Worm (Caenorhabditis elegans) whole organism, late embryonic: ENCODE measurements around the gene shw-1.

Source experiments
- C08G9.2 ChIP-seq: sonication (generic microtip); optimal IDR thresholded peaks from 2 replicates; lab custom pipeline; 2016; ENCODE audit warnings: mild to moderate bottlenecking, missing genetic modification characterization, moderate library complexity, missing compliant biosample characterization
- Y22D7AL.16 ChIP-seq: sonication (generic microtip); optimal IDR thresholded peaks from 2 replicates; lab custom pipeline; 2016; ENCODE audit warnings: missing genetic modification characterization, missing compliant biosample characterization
- ceh-18 ChIP-seq: sonication (generic microtip); optimal IDR thresholded peaks from 2 replicates; lab custom pipeline; 2016; ENCODE audit warnings: missing genetic modification characterization, missing compliant biosample characterization
- ceh-2 ChIP-seq: sonication (generic microtip); optimal IDR thresholded peaks from 2 replicates; lab custom pipeline; 2016; ENCODE audit warnings: missing genotype, missing genetic modification characterization, missing compliant biosample characterization
- ceh-22 ChIP-seq: sonication (generic microtip); optimal IDR thresholded peaks from 2 replicates; lab custom pipeline; 2017; ENCODE audit warnings: missing biosample characterization, missing genetic modification characterization
- ceh-45 ChIP-seq: fragments of 200-800 bp; sonication (Bioruptor generic); IDR thresholded peaks from 2 replicates; pipeline ENCODE4 v1.3.6; 2022; ENCODE audit warnings: missing genetic modification reagents, missing genetic modification characterization, missing compliant biosample characterization
- ceh-6 ChIP-seq: fragments of 200-800 bp; sonication (Bioruptor generic); optimal IDR thresholded peaks from 2 replicates; lab custom pipeline; 2018; ENCODE audit warnings: mild to moderate bottlenecking, missing genetic modification characterization, missing compliant biosample characterization
- ceh-9 ChIP-seq: sonication (generic microtip); optimal IDR thresholded peaks from 2 replicates; lab custom pipeline; 2016; ENCODE audit warnings: mild to moderate bottlenecking, missing genetic modification characterization, inconsistent platforms, missing compliant biosample characterization
- che-1 ChIP-seq: sonication (generic microtip); optimal IDR thresholded peaks from 2 replicates; lab custom pipeline; 2016; ENCODE audit warnings: mild to moderate bottlenecking, missing genetic modification characterization, missing compliant biosample characterization
- dmd-4 ChIP-seq: sonication (generic microtip); optimal IDR thresholded peaks from 2 replicates; lab custom pipeline; 2016; ENCODE audit warnings: borderline replicate concordance, missing genetic modification characterization, missing compliant biosample characterization
- elt-4 ChIP-seq: sonication (generic microtip); optimal IDR thresholded peaks from 2 replicates; lab custom pipeline; 2016; ENCODE audit warnings: missing genetic modification characterization, missing compliant biosample characterization
- eyg-1 ChIP-seq: sonication (generic microtip); optimal IDR thresholded peaks from 2 replicates; lab custom pipeline; 2016; ENCODE audit warnings: missing genotype, missing genetic modification characterization, missing compliant biosample characterization
- fax-1 ChIP-seq: sonication (generic microtip); optimal IDR thresholded peaks from 2 replicates; lab custom pipeline; 2016; ENCODE audit warnings: missing genotype, missing genetic modification characterization, missing compliant biosample characterization
- fkh-10 ChIP-seq: fragments of 150-350 bp; optimal IDR thresholded peaks from 2 replicates; lab custom pipeline; 2014; ENCODE audit warnings: missing biosample characterization, missing genetic modification reagents, missing genetic modification characterization
- gmeb-2 ChIP-seq: sonication (generic microtip); optimal IDR thresholded peaks from 2 replicates; lab custom pipeline; 2016; ENCODE audit warnings: missing genetic modification characterization, inconsistent platforms, missing compliant biosample characterization
- hlh-13 ChIP-seq: fragments of 200-800 bp; sonication (Bioruptor generic); optimal IDR thresholded peaks from 2 replicates; lab custom pipeline; 2018; ENCODE audit warnings: mild to moderate bottlenecking, missing genetic modification characterization, missing compliant biosample characterization
- hlh-30 ChIP-seq: sonication (generic microtip); optimal IDR thresholded peaks from 2 replicates; lab custom pipeline; 2017; ENCODE audit warnings: antibody characterized with exemption, missing genetic modification characterization, missing compliant biosample characterization; ENCODE audit not compliant: insufficient read depth
- madf-2 ChIP-seq: sonication (generic microtip); optimal IDR thresholded peaks from 2 replicates; lab custom pipeline; 2017; ENCODE audit warnings: missing genetic modification characterization, missing compliant biosample characterization
- nfya-1 ChIP-seq: sonication (generic microtip); optimal IDR thresholded peaks from 2 replicates; lab custom pipeline; 2017; ENCODE audit warnings: missing genetic modification characterization, mild to moderate bottlenecking, missing compliant biosample characterization, antibody characterized with exemption, moderate library complexity
- nhr-11 ChIP-seq: fragments of 150-350 bp; optimal IDR thresholded peaks from 2 replicates; lab custom pipeline; 2014; ENCODE audit warnings: missing biosample characterization, missing genetic modification characterization
- nhr-232 ChIP-seq: sonication (generic microtip); optimal IDR thresholded peaks from 2 replicates; lab custom pipeline; 2016; ENCODE audit warnings: missing genetic modification characterization, missing compliant biosample characterization
- npax-4 ChIP-seq: sonication (generic microtip); optimal IDR thresholded peaks from 2 replicates; lab custom pipeline; 2016; ENCODE audit warnings: missing genetic modification characterization, missing compliant biosample characterization
- pax-1 ChIP-seq: fragments of 150-350 bp; optimal IDR thresholded peaks from 2 replicates; lab custom pipeline; 2014; ENCODE audit warnings: missing biosample characterization, missing genetic modification characterization
- pqm-1 ChIP-seq: sonication (generic microtip); optimal IDR thresholded peaks from 2 replicates; lab custom pipeline; 2016; ENCODE audit warnings: missing genetic modification characterization, missing compliant biosample characterization
- pros-1 ChIP-seq: fragments of 150-350 bp; optimal IDR thresholded peaks from 2 replicates; lab custom pipeline; 2014; ENCODE audit warnings: missing biosample characterization, missing genetic modification reagents, missing genetic modification characterization
- ref-2 ChIP-seq: sonication (generic microtip); optimal IDR thresholded peaks from 2 replicates; lab custom pipeline; 2016; ENCODE audit warnings: missing genetic modification characterization, missing compliant biosample characterization
- sdc-2 ChIP-seq: sonication (generic microtip); optimal IDR thresholded peaks from 2 replicates; lab custom pipeline; 2016; ENCODE audit warnings: missing genotype, missing genetic modification characterization, missing compliant biosample characterization
- sox-2 ChIP-seq: fragments of 200-800 bp; sonication (Bioruptor generic); IDR thresholded peaks from 2 replicates; pipeline ENCODE4 v1.3.6; 2022; ENCODE audit warnings: missing genetic modification reagents, missing genetic modification characterization, missing compliant biosample characterization
- sox-4 ChIP-seq: sonication (generic microtip); optimal IDR thresholded peaks from 2 replicates; lab custom pipeline; 2017; ENCODE audit warnings: mild to moderate bottlenecking, missing genetic modification characterization, inconsistent platforms, missing compliant biosample characterization
- syd-9 ChIP-seq: sonication (generic microtip); optimal IDR thresholded peaks from 2 replicates; lab custom pipeline; 2016; ENCODE audit warnings: mild to moderate bottlenecking, missing genetic modification characterization, moderate library complexity, missing compliant biosample characterization
- tbx-2 ChIP-seq: sonication (generic microtip); optimal IDR thresholded peaks from 2 replicates; lab custom pipeline; 2016; ENCODE audit warnings: missing genetic modification characterization, missing compliant biosample characterization
- unc-42 ChIP-seq: sonication (generic microtip); optimal IDR thresholded peaks from 2 replicates; lab custom pipeline; 2016; ENCODE audit warnings: missing genotype, missing genetic modification characterization, missing compliant biosample characterization
- unc-55 ChIP-seq: sonication (generic microtip); optimal IDR thresholded peaks from 2 replicates; lab custom pipeline; 2017; ENCODE audit warnings: missing biosample characterization, missing genetic modification reagents, missing genetic modification characterization
- zip-5 ChIP-seq: sonication (generic microtip); optimal IDR thresholded peaks from 2 replicates; lab custom pipeline; 2016; ENCODE audit warnings: missing genetic modification characterization, missing compliant biosample characterization
- ztf-16 ChIP-seq: sonication (generic microtip); optimal IDR thresholded peaks from 2 replicates; lab custom pipeline; 2017; ENCODE audit warnings: missing genetic modification characterization, missing compliant biosample characterization

shw-1 gene

DNA sequence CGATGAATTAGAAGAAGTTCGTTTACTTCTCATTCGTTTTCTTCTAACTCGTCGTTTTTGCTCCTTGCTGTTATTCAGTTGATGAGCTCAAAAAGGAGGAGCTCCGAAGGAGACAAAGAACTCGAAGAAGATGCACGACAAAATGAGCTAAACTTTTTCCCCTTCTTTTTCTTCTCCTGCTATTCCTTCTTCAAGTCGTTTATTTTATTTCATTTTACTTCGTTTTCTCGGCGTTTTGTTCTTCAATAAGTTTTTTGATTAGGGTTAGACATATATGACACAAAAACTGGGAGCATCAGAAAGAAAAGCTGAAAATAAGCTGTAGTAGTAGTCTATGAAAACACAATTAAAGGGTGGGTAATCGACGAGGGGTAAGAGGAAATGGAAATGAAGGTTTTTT lies 9.3 kb downstream of the shw-1 start:
- no peak for TF ChIP-seq pax-1 (tag; lab: Kevin White, UChicago)
- peak; percentile 46 for TF ChIP-seq unc-42 (tag; lab: Kevin White, UChicago)

- TF ChIP-seq npax-4 (tag; lab: Kevin White, UChicago): no peak
- no peak for TF ChIP-seq ceh-9 (tag; lab: Kevin White, UChicago)
- no peak for TF ChIP-seq pax-1 (tag; lab: Kevin White, UChicago)
- no peak for TF ChIP-seq gmeb-2 (tag; lab: Kevin White, UChicago)
- TF ChIP-seq dmd-4 (tag; lab: Kevin White, UChicago): no peak
- TF ChIP-seq ceh-45 (GFP tag; lab: Robert Waterston, UW): no peak
- no peak for TF ChIP-seq C08G9.2 (tag; lab: Kevin White, UChicago)
- no peak for TF ChIP-seq syd-9 (tag; lab: Kevin White, UChicago)
- no peak for TF ChIP-seq zip-5 (tag; lab: Kevin White, UChicago)
- no peak for TF ChIP-seq nfya-1
- no peak for TF ChIP-seq che-1 (tag; lab: Kevin White, UChicago)
- no peak for TF ChIP-seq tbx-2 (tag; lab: Kevin White, UChicago)
- TF ChIP-seq nhr-11 (tag; lab: Kevin White, UChicago): no peak
- TF ChIP-seq, all 69 proteins: peak for 0
Measured at ce11 chrII:8311484-8311883, 9.8 kb downstream of the shw-1 start.

DNA sequence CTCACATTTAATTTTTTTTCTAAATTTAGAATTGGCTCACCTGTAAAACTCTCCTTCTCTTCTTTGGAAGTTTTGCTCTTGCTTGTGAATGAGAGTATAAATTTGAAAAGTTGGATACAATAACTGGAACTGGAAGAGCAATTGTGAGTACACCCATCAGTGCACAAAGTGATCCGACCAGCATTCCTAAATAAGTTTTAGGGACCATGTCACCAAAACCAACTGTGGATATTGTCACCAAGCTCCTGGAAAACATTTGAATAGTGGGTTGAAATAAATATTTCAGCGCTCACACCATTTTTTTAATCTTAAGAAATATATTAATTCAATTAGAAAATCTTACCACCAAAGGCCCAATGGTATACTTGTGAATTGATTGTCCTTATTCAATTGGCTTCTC lies 13.0 kb downstream of the shw-1 start:
- TF ChIP-seq hlh-30 (tag; lab: Kevin White, UChicago): no peak
- no peak for TF ChIP-seq sdc-2 (tag; lab: Kevin White, UChicago)
- no peak for TF ChIP-seq elt-4
- TF ChIP-seq pqm-1 (tag; lab: Kevin White, UChicago): no peak
- TF ChIP-seq ceh-18 (tag; lab: Kevin White, UChicago): no peak
- TF ChIP-seq nhr-232 (tag; lab: Kevin White, UChicago): no peak
- no peak for TF ChIP-seq fax-1 (tag; lab: Kevin White, UChicago)

DNA sequence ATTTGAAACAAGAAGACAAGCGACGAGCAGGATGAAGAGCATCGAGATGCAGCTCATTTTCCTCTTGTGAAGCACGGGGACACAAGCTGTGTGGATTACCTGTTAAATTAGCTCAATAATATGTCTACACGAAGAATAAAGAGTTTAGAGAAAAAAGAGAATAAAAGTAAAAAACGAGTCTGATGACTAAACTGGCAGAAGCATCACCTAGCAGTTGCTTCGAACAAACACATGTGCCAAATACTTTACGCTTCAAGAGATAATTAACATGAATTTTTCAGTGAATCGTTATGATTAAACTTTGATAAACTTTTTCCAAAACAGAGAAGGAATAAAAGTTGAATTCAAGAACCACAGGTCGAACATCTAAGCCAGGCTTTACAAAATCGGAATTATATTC lies 26.0 kb downstream of the shw-1 start, which contains the start of gene nlp-55:
TSS of gene nlp-55 (minus strand) at position 101 of the 400 bp plus-strand sequence.
- TF ChIP-seq ztf-16 (tag; lab: Kevin White, UChicago) (no peak), ceh-2 (tag; lab: Kevin White, UChicago) (no peak), ref-2 (no peak), fkh-10 (GFP tag; lab: Kevin White, UChicago) (no peak)

DNA sequence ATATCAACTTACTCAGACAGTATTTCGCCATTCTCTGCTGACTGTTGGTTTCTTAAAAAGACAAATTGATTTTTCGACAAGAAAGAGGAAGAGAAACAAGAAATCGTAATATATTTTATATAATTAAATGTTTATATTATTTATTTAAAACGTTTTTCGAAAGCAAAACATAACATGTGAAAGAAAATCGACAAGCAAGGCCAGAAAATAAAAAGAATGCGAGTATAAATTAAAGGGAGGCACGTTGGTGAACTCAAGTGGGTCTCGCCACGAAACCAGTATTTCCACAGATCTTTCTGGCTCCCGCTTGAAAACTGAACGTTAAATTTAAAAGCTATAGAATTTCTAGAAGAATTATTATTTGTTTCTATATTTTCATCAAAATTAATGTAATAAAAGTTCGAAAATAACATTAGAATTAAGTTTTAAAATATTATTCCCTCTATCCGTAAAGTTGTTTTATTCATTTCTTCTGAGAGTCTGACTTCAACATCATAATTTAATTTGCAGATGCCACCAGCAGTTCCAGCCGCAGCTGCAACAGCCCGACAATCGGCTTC lies 38.0 kb downstream of the shw-1 start, which contains the start of the genes nst-1 and cct-4:
TSS of gene nst-1 (minus strand) at position 51 of the 560 bp plus-strand sequence.
TSS of gene cct-4 (plus strand) at position 510 of the 560 bp plus-strand sequence.
- TF ChIP-seq sox-2 (GFP tag; lab: Robert Waterston, UW) (no peak), Y22D7AL.16 (tag; lab: Kevin White, UChicago) (no peak), eyg-1 (tag; lab: Kevin White, UChicago) (no peak), ref-2 (no peak), unc-55 (no peak), sox-4 (tag; lab: Kevin White, UChicago) (no peak), nfya-1 (no peak), madf-2 (tag; lab: Kevin White, UChicago) (no peak), ceh-22 (tag; lab: Kevin White, UChicago) (no peak), gmeb-2 (tag; lab: Kevin White, UChicago) (no peak), ceh-6 (no peak), hlh-13 (GFP tag; lab: Kevin White, UChicago) (no peak), pros-1 (no peak), nhr-232 (tag; lab: Kevin White, UChicago) (no peak)
- TF ChIP-seq, all 69 proteins: peak for 0
